Fruit fly (Drosophila melanogaster) whole organism, embryonic: ENCODE measurements around the gene CG18266.

ENCODE experiments used
- CG13775 ChIP-seq: fragments of 200-800 bp; sonication (Bioruptor generic); optimal IDR thresholded peaks from 3 replicates; lab custom pipeline; 2017; ENCODE audit warnings: missing biosample characterization, mild to moderate bottlenecking, missing genetic modification characterization
- CG3407 ChIP-seq: fragments of 200-800 bp; sonication (Bioruptor generic); optimal IDR thresholded peaks from 2 replicates; lab custom pipeline; 2018; ENCODE audit warnings: missing biosample characterization, mild to moderate bottlenecking, missing genetic modification characterization
- CG7271 ChIP-seq: fragments of 200-800 bp; sonication (Bioruptor generic); optimal IDR thresholded peaks from 2 replicates; lab custom pipeline; 2018; ENCODE audit warnings: missing biosample characterization, mild to moderate bottlenecking, missing genetic modification characterization, moderate library complexity
- bowl ChIP-seq: fragments of 200-800 bp; sonication (Bioruptor generic); IDR thresholded peaks from 2 replicates; pipeline ENCODE4 v1.3.6; 2022; ENCODE audit warnings: missing biosample characterization, missing genetic modification characterization
- emc ChIP-seq: fragments of 200-800 bp; sonication (Bioruptor generic); optimal IDR thresholded peaks from 2 replicates; lab custom pipeline; 2016; ENCODE audit warnings: missing biosample characterization, missing genetic modification characterization
- gsb-n ChIP-seq: fragments of 200-800 bp; sonication (Bioruptor generic); optimal IDR thresholded peaks from 3 replicates; lab custom pipeline; 2018; ENCODE audit warnings: missing biosample characterization, mild to moderate bottlenecking, missing genetic modification characterization
- onecut ChIP-seq: fragments of 200-800 bp; sonication (Bioruptor generic); IDR thresholded peaks from 2 replicates; pipeline ENCODE4 v1.3.6; 2022; ENCODE audit warnings: missing biosample characterization, missing genetic modification characterization

DNA sequence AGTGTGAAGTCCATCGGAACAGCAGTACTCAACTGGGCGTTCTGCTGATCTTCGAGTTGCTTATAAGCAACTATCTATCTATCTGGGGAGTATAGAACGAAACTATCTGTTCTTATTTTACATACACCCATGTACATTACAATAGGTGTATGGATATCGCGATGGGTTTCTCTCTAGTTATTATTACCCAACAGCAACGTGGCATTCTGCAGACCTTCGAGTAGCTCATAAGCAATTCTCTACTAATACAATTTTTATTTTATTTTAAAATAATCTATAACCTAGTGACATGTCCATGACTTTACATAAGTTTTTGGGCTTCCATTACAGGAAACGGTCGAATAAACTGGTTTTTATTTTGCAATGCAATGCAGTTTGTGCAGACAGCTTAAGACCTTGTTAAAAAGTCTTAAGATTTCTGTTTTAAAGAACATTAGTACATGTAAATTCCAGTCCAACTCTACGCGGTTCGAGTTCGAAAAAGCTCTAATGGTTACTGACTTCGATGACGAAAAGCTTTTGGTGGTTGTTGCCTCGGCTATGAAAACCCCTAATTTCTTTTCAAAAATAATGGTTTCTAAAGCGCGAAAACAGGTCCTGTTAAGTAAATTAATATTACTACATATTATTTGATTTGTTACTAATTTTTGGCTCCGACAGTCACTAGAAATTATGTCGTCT, 27.2 kb downstream of the CG18266 start, which contains the start of gene Cyp6a16:
- no peak for TF ChIP-seq bowl (GFP tag; lab: Robert Waterston, UW)
- no peak for TF ChIP-seq CG7271 (tag; lab: Kevin White, UChicago)
- TF ChIP-seq gsb-n (tag; lab: Kevin White, UChicago): no peak
- no peak for TF ChIP-seq CG13775 (GFP tag; lab: Kevin White, UChicago)
- TF ChIP-seq CG3407 (GFP tag; lab: Kevin White, UChicago): no peak
- TF ChIP-seq emc (GFP tag; lab: Kevin White, UChicago): no peak
- no peak for TF ChIP-seq onecut
